Fruit fly (Drosophila melanogaster) whole organism, adult: ENCODE measurements around the gene CG18666.

Experiments
- CG11617 ChIP-seq: fragments of 200-800 bp; sonication (Bioruptor generic); optimal IDR thresholded peaks from 2 replicates; lab custom pipeline; 2017; ENCODE audit warnings: mild to moderate bottlenecking, missing biosample characterization, missing genetic modification reagents, missing genetic modification characterization
- CG12768 ChIP-seq: fragments of 200-800 bp; sonication (Bioruptor generic); optimal IDR thresholded peaks from 2 replicates; lab custom pipeline; 2017; ENCODE audit warnings: missing biosample characterization, missing genetic modification characterization, mild to moderate bottlenecking, moderate library complexity, missing genetic modification reagents
- CG14711 ChIP-seq: fragments of 200-800 bp; sonication (Bioruptor generic); optimal IDR thresholded peaks from 2 replicates; lab custom pipeline; 2018; ENCODE audit warnings: missing biosample characterization, mild to moderate bottlenecking, missing genetic modification characterization, moderate library complexity
- CG1620 ChIP-seq: fragments of 200-800 bp; sonication (Bioruptor generic); optimal IDR thresholded peaks from 2 replicates; lab custom pipeline; 2016; ENCODE audit warnings: missing biosample characterization, missing genetic modification characterization
- CG33017 ChIP-seq: fragments of 200-800 bp; sonication (Bioruptor generic); optimal IDR thresholded peaks from 2 replicates; lab custom pipeline; 2018; ENCODE audit warnings: missing biosample characterization, mild to moderate bottlenecking, missing genetic modification characterization, moderate library complexity
- CG5204 ChIP-seq: fragments of 200-800 bp; sonication (Bioruptor generic); optimal IDR thresholded peaks from 2 replicates; lab custom pipeline; 2016; ENCODE audit warnings: missing biosample characterization, missing genetic modification characterization
- CG7045 ChIP-seq: fragments of 200-800 bp; sonication (Bioruptor generic); optimal IDR thresholded peaks from 2 replicates; lab custom pipeline; 2017; ENCODE audit warnings: missing biosample characterization, mild to moderate bottlenecking, missing genetic modification characterization
- CG7101 ChIP-seq: fragments of 200-800 bp; sonication (Bioruptor generic); optimal IDR thresholded peaks from 2 replicates; lab custom pipeline; 2018; ENCODE audit warnings: missing biosample characterization, mild to moderate bottlenecking, missing genetic modification characterization, moderate library complexity
- Clk ChIP-seq: fragments of 200-800 bp; sonication (Bioruptor generic); optimal IDR thresholded peaks from 2 replicates; lab custom pipeline; 2017; ENCODE audit warnings: missing biosample characterization, missing genetic modification characterization
- Crg-1 ChIP-seq: fragments of 200-800 bp; sonication (Bioruptor generic); optimal IDR thresholded peaks from 2 replicates; lab custom pipeline; 2016; ENCODE audit warnings: missing biosample characterization, missing genetic modification characterization
- Hr96 ChIP-seq: fragments of 200-800 bp; sonication (Bioruptor generic); optimal IDR thresholded peaks from 2 replicates; lab custom pipeline; 2016; ENCODE audit warnings: missing biosample characterization, missing genetic modification characterization
- Mnt ChIP-seq: fragments of 200-800 bp; sonication (Bioruptor generic); optimal IDR thresholded peaks from 2 replicates; lab custom pipeline; 2016; ENCODE audit warnings: missing biosample characterization, mild to moderate bottlenecking, missing genetic modification characterization
- bab1 ChIP-seq: fragments of 200-800 bp; sonication (Bioruptor generic); optimal IDR thresholded peaks from 3 replicates; lab custom pipeline; 2019; ENCODE audit warnings: missing biosample characterization, mild to moderate bottlenecking, missing genetic modification characterization, moderate library complexity
- cic ChIP-seq: fragments of 200-800 bp; sonication (Bioruptor generic); optimal IDR thresholded peaks from 2 replicates; lab custom pipeline; 2017; ENCODE audit warnings: missing biosample characterization, mild to moderate bottlenecking, missing genetic modification characterization, moderate library complexity
- cnc ChIP-seq, 2 experiments: fragments of >200 bp; optimal IDR thresholded peaks; 2 replicates each; lab custom pipeline; 2017
- kay ChIP-seq: fragments of 200-800 bp; sonication (Bioruptor generic); peaks from one replicate; lab custom pipeline; 2016; ENCODE audit warnings: missing biosample characterization, missing genetic modification characterization, borderline replicate concordance
- ovo ChIP-seq: fragments of 200-800 bp; sonication (Bioruptor generic); optimal IDR thresholded peaks from 2 replicates; lab custom pipeline; 2016; ENCODE audit warnings: missing biosample characterization, missing genetic modification characterization
- pad ChIP-seq: fragments of 200-800 bp; sonication (Bioruptor generic); optimal IDR thresholded peaks from 3 replicates; lab custom pipeline; 2017; ENCODE audit warnings: missing biosample characterization, missing genetic modification characterization, mild to moderate bottlenecking, moderate library complexity, missing genetic modification reagents
- tj ChIP-seq: fragments of 200-800 bp; sonication (Bioruptor generic); optimal IDR thresholded peaks from 3 replicates; lab custom pipeline; 2017; ENCODE audit warnings: missing biosample characterization, mild to moderate bottlenecking, missing genetic modification characterization, moderate library complexity
- toe ChIP-seq: fragments of 200-800 bp; sonication (Bioruptor generic); optimal IDR thresholded peaks from 2 replicates; lab custom pipeline; 2016; ENCODE audit warnings: missing biosample characterization, missing genetic modification characterization

The CG18666 gene

DNA sequence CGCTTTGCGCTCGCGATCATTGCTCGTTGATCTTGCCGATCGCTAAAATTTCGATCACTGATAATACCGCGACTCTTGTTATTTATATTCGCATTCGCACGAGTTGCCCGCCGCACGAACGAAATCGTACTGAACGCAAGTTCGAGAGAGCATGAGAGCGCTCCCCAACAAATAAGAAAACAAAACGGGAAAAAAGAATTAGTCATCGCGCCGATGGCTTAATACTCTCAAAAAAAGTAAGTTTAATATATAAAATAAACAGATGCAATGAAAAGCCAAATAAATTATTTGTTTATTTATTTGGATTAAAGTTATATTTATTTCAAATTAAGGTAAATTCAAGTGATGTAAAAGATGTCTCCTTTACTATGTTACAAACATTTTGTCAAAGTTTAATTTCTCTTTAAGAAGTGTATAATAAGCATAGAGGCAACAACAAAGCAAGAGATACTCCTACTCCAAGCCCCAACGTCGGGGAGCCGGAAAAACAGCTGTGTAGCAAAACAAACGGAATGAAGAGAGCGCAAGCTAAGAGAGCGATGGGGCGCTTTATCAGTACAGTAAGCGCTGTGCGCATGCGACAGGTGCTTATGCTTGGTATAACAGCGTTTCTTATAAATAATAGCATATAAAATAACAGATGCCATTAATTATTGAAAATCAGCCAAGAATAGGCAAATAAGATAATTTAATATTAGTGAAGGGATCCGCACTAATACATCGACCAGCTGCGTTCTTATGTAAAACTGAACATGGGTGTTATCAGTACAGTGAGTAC, 22.9 kb downstream of the CG18666 start:
- TF ChIP-seq pad (GFP tag; lab: Kevin White, UChicago) = peak; percentile 54
- peak; percentile 40 for TF ChIP-seq tj
- TF ChIP-seq ovo (GFP tag; lab: Kevin White, UChicago) = peak; percentile 11
- peak; percentile 38 for TF ChIP-seq toe (GFP tag; lab: Kevin White, UChicago)
- peak; percentile 44 for TF ChIP-seq CG7101 (tag; lab: Kevin White, UChicago)
- peak; percentile 41 for TF ChIP-seq Hr96 (GFP tag; lab: Kevin White, UChicago)
- peak; percentile 25 for TF ChIP-seq CG33017 (tag; lab: Kevin White, UChicago)
- peak; percentile 81 for TF ChIP-seq CG5204 (GFP tag; lab: Kevin White, UChicago)
- no peak for TF ChIP-seq Crg-1
- TF ChIP-seq CG1620 (GFP tag; lab: Kevin White, UChicago) = peak; percentile 34
- peak; percentile 75 for TF ChIP-seq bab1
- peak; percentile 16 for TF ChIP-seq CG14711 (tag; lab: Kevin White, UChicago)
- TF ChIP-seq kay = peak; percentile 96
- TF ChIP-seq CG12768 = peak; percentile 71
- TF ChIP-seq Mnt (GFP tag; lab: Kevin White, UChicago) = peak; percentile 59
- no peak for TF ChIP-seq Clk
- no peak for TF ChIP-seq cnc (optimal IDR thresholded peaks at IDR 0.05; lab: Kevin White, UChicago)
- peak; percentile 63 for TF ChIP-seq CG11617 (GFP tag; lab: Kevin White, UChicago)
- TF ChIP-seq cic (GFP tag; lab: Kevin White, UChicago) = peak; percentile 70
- TF ChIP-seq CG7045 = peak; percentile 51

DNA sequence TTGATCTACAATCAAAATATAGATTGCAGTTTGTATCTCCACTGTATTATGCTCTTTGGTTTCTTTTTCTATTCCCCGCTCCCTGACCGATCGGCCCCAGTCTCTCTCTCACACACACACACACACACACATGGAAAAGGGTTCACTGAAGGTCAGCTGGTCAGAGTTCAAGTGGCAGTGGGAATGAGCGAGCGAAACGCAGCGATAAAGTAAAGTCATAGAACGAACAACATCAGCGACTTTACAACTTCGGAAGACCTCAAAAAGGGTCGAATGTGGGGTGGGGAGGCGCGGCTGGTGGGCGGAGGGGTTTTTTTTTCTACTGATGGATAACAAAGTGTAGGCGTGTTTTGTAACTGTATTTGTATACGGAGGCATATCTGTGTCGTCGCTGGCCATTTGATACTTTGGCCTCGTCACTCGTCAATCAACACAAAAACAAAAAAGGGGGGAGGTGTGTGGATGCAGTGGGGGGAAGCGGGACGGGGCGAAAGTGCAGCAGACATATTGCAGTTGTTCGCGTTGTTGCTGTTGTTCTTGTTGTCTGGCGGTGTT, 23.6 kb downstream of the CG18666 start:
- TF ChIP-seq kay (no peak), CG11617 (GFP tag; lab: Kevin White, UChicago) (no peak), CG12768 (peak; percentile 59), pad (GFP tag; lab: Kevin White, UChicago) (no peak)

DNA sequence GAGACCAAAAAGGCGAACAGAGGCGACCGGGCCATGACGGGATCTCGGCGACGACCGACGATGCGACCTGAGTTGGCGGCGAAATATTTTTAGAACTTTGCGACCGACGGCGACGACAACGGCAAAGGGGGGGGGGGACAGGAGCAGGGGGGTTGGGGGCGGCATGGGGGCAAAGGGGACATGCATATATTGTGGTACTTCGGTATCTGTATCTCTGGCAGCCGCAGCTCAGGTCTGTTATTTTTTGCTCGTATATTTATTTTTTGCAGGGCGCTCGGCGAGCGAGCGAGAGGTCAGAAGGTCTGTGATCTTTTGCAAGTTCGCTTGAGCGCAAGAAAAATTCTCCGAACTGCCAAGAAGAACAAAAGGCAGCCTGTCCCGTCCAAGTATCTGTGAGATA, 24.6 kb downstream of the CG18666 start:
- no peak for TF ChIP-seq toe (GFP tag; lab: Kevin White, UChicago)
- no peak for TF ChIP-seq CG1620 (GFP tag; lab: Kevin White, UChicago)
- no peak for TF ChIP-seq CG11617 (GFP tag; lab: Kevin White, UChicago)
- no peak for TF ChIP-seq Mnt (GFP tag; lab: Kevin White, UChicago)
- TF ChIP-seq pad (GFP tag; lab: Kevin White, UChicago) = no peak
- TF ChIP-seq CG33017 (tag; lab: Kevin White, UChicago) = no peak
- TF ChIP-seq CG12768 = no peak
- TF ChIP-seq kay = no peak
- no peak for TF ChIP-seq Hr96 (GFP tag; lab: Kevin White, UChicago)
- TF ChIP-seq cnc (optimal IDR thresholded peaks at IDR 0.05; lab: Kevin White, UChicago) = no peak
- no peak for TF ChIP-seq Clk
- no peak for TF ChIP-seq CG7045
- no peak for TF ChIP-seq ovo (GFP tag; lab: Kevin White, UChicago)
- no peak for TF ChIP-seq CG14711 (tag; lab: Kevin White, UChicago)
- TF ChIP-seq CG7101 (tag; lab: Kevin White, UChicago) = no peak
- TF ChIP-seq bab1 = no peak

DNA sequence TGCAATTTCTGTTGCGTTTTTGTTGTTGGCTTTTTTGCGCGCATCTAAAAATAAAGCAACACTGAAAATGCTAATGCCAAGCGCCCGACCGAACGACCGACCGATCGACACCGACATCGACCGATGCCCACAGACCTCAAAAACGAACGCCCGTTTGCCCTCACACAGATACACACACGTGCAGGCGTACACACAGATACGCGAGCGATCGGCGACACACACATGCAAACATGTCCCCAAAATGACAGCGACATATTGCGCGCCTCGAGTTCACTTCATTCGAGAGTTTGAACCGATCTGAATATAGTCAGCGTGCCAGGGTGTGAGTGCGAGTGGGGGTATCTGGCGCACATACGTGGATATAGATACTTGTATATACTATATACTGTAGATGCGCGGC, 26.6 kb downstream of the CG18666 start:
- TF ChIP-seq toe (GFP tag; lab: Kevin White, UChicago) = no peak
- no peak for TF ChIP-seq pad (GFP tag; lab: Kevin White, UChicago)
- TF ChIP-seq Clk = no peak
- TF ChIP-seq Hr96 (GFP tag; lab: Kevin White, UChicago) = no peak
- TF ChIP-seq CG7045 = no peak
- TF ChIP-seq bab1 = no peak
- no peak for TF ChIP-seq ovo (GFP tag; lab: Kevin White, UChicago)
- no peak for TF ChIP-seq cic (GFP tag; lab: Kevin White, UChicago)

DNA sequence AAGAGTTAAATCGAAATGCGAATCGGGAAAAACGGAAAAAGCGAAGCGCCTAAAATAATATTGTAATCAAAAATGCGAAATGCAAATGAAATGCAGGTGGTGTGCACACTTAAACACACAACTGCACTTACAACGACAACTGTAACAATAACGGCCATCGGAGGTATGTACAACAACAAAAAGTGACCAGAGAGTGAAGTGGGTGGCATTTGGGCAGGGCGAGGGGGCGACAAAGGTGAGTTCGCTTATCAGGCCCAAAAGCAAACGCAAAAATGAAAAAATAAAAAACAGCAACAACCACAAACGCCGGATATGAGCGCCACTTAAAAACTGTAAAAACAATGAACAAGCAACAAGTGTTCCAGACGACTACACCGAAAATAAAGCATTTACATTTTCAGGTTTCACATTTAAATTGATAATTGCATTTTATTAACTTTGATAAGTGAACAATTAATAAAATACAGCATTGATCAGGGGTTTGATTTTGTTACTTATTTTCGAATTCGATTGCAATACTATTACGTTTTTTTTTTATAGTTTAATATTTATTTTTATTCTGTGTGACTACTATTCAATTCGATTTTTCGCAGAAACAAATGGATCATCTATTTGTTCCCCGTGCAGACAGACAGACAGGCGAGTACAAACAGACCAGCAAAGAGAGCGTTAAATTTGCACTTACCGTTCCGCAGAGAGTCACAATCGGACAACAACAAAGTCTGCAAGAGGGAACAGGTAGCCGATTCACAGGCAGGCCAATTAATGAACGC, 30.7 kb downstream of the CG18666 start:
- TF ChIP-seq bab1 = peak; percentile 91
- peak; percentile 94 for TF ChIP-seq kay
- TF ChIP-seq CG5204 (GFP tag; lab: Kevin White, UChicago) = peak; percentile 52
- peak; percentile 52 for TF ChIP-seq Mnt (GFP tag; lab: Kevin White, UChicago)
- TF ChIP-seq CG12768 = peak; percentile 72
- TF ChIP-seq tj = peak; percentile 76
- peak; percentile 45 for TF ChIP-seq toe (GFP tag; lab: Kevin White, UChicago)
- peak in 1 of 2 experiments; percentile 18 for TF ChIP-seq cnc (optimal IDR thresholded peaks at IDR 0.05; lab: Kevin White, UChicago)
- TF ChIP-seq cic (GFP tag; lab: Kevin White, UChicago) = peak; percentile 68
- peak; percentile 86 for TF ChIP-seq CG33017 (tag; lab: Kevin White, UChicago)
- peak; percentile 85 for TF ChIP-seq CG7101 (tag; lab: Kevin White, UChicago)
- TF ChIP-seq Hr96 (GFP tag; lab: Kevin White, UChicago) = peak; percentile 2
- TF ChIP-seq Crg-1 = peak; percentile 35
- peak; percentile 82 for TF ChIP-seq CG14711 (tag; lab: Kevin White, UChicago)
- TF ChIP-seq CG1620 (GFP tag; lab: Kevin White, UChicago) = peak; percentile 53
- TF ChIP-seq CG7045 = peak; percentile 58
- TF ChIP-seq ovo (GFP tag; lab: Kevin White, UChicago) = peak; percentile 70
- TF ChIP-seq Clk = no peak
- peak; percentile 89 for TF ChIP-seq CG11617 (GFP tag; lab: Kevin White, UChicago)
- peak; percentile 69 for TF ChIP-seq pad (GFP tag; lab: Kevin White, UChicago)
